Fruit fly (Drosophila melanogaster): ENCODE results near the gene CG5860.

The CG5860 gene

dm6 chr3R:17409319-17409718, at the start of gene CG5860:
CG5860 (plus strand) TSS chr3R:17409619.
- TF ChIP-seq usp (GFP tag; optimal IDR thresholded peaks at IDR 0.05) (no peak), psq (optimal IDR thresholded peaks at IDR 0.05) (no peak), EcR (GFP tag; optimal IDR thresholded peaks at IDR 0.05) (no peak), CG8478 (optimal IDR thresholded peaks at IDR 0.05) (no peak), Dll (optimal IDR thresholded peaks at IDR 0.05) (no peak), pan (optimal IDR thresholded peaks at IDR 0.05) (no peak)

- no peak for TF ChIP-seq pan (optimal IDR thresholded peaks at IDR 0.05)
- no peak for TF ChIP-seq Dll (optimal IDR thresholded peaks at IDR 0.05)
- TF ChIP-seq EcR (GFP tag; optimal IDR thresholded peaks at IDR 0.05), result no peak
- no peak for TF ChIP-seq psq (optimal IDR thresholded peaks at IDR 0.05)
- TF ChIP-seq usp (GFP tag; optimal IDR thresholded peaks at IDR 0.05), result no peak
- TF ChIP-seq CG8478 (optimal IDR thresholded peaks at IDR 0.05), result no peak
Measured at dm6 chr3R:17366023-17366422, 43.4 kb upstream of the CG5860 start, which contains the start of gene beat-IIa. beat-IIa (minus strand) TSS chr3R:17366119.

dm6 chr3R:17371094-17371493, 38.3 kb upstream of the CG5860 start:
- no peak for TF ChIP-seq usp (GFP tag; optimal IDR thresholded peaks at IDR 0.05)
- no peak for TF ChIP-seq CG8478 (optimal IDR thresholded peaks at IDR 0.05)
- no peak for TF ChIP-seq Dll (optimal IDR thresholded peaks at IDR 0.05)
- no peak for TF ChIP-seq psq (optimal IDR thresholded peaks at IDR 0.05)
- TF ChIP-seq EcR (GFP tag; optimal IDR thresholded peaks at IDR 0.05), result no peak
- TF ChIP-seq pan (optimal IDR thresholded peaks at IDR 0.05), result no peak

dm6 chr3R:17377503-17377902, 31.9 kb upstream of the CG5860 start:
- TF ChIP-seq EcR (GFP tag; optimal IDR thresholded peaks at IDR 0.05) (peak in 1 of 2 experiments; percentile 38), usp (GFP tag; optimal IDR thresholded peaks at IDR 0.05) (no peak)

dm6 chr3R:17379051-17379450, 30.4 kb upstream of the CG5860 start:
- TF ChIP-seq EcR (GFP tag; optimal IDR thresholded peaks at IDR 0.05) (no peak), usp (GFP tag; optimal IDR thresholded peaks at IDR 0.05) (no peak), pan (optimal IDR thresholded peaks at IDR 0.05) (no peak), psq (optimal IDR thresholded peaks at IDR 0.05) (no peak), Dll (optimal IDR thresholded peaks at IDR 0.05) (no peak), CG8478 (optimal IDR thresholded peaks at IDR 0.05) (no peak)

dm6 chr3R:17379742-17380141, 29.7 kb upstream of the CG5860 start, which contains the start of gene lute:
lute (plus strand) TSS chr3R:17379944.
- TF ChIP-seq CG8478 (optimal IDR thresholded peaks at IDR 0.05) (no peak), pan (optimal IDR thresholded peaks at IDR 0.05) (no peak), usp (GFP tag; optimal IDR thresholded peaks at IDR 0.05) (no peak)

dm6 chr3R:17381916-17382315, 27.5 kb upstream of the CG5860 start:
- TF ChIP-seq psq (optimal IDR thresholded peaks at IDR 0.05), result no peak
- no peak for TF ChIP-seq EcR (GFP tag; optimal IDR thresholded peaks at IDR 0.05)
- no peak for TF ChIP-seq Dll (optimal IDR thresholded peaks at IDR 0.05)
- TF ChIP-seq pan (optimal IDR thresholded peaks at IDR 0.05), result no peak
- no peak for TF ChIP-seq CG8478 (optimal IDR thresholded peaks at IDR 0.05)
- TF ChIP-seq usp (GFP tag; optimal IDR thresholded peaks at IDR 0.05), result no peak

- TF ChIP-seq psq (optimal IDR thresholded peaks at IDR 0.05) (no peak), usp (GFP tag; optimal IDR thresholded peaks at IDR 0.05) (no peak), pan (optimal IDR thresholded peaks at IDR 0.05) (no peak), EcR (GFP tag; optimal IDR thresholded peaks at IDR 0.05) (no peak), Dll (optimal IDR thresholded peaks at IDR 0.05) (no peak), CG8478 (optimal IDR thresholded peaks at IDR 0.05) (no peak)
Measured at dm6 chr3R:17385329-17386019, 23.9 kb upstream of the CG5860 start.

- TF ChIP-seq pan (optimal IDR thresholded peaks at IDR 0.05) (no peak), EcR (GFP tag; optimal IDR thresholded peaks at IDR 0.05) (no peak), usp (GFP tag; optimal IDR thresholded peaks at IDR 0.05) (no peak), CG8478 (optimal IDR thresholded peaks at IDR 0.05) (no peak), Dll (optimal IDR thresholded peaks at IDR 0.05) (no peak), psq (optimal IDR thresholded peaks at IDR 0.05) (no peak)
Measured at dm6 chr3R:17386168-17386819, 23.1 kb upstream of the CG5860 start.

dm6 chr3R:17391313-17391845, 18.0 kb upstream of the CG5860 start, which contains the start of the genes Brf and sds22:
Brf (minus strand) TSS chr3R:17391337.
sds22 (plus strand) TSS chr3R:17391594.
- no peak for TF ChIP-seq CG8478 (optimal IDR thresholded peaks at IDR 0.05)
- no peak for TF ChIP-seq usp (GFP tag; optimal IDR thresholded peaks at IDR 0.05)
- no peak for TF ChIP-seq psq (optimal IDR thresholded peaks at IDR 0.05)
- TF ChIP-seq pan (optimal IDR thresholded peaks at IDR 0.05), result no peak
- TF ChIP-seq EcR (GFP tag; optimal IDR thresholded peaks at IDR 0.05), result no peak
- TF ChIP-seq Dll (optimal IDR thresholded peaks at IDR 0.05), result no peak

- TF ChIP-seq usp (GFP tag; optimal IDR thresholded peaks at IDR 0.05) (no peak), CG8478 (optimal IDR thresholded peaks at IDR 0.05) (no peak), EcR (GFP tag; optimal IDR thresholded peaks at IDR 0.05) (no peak), psq (optimal IDR thresholded peaks at IDR 0.05) (no peak), pan (optimal IDR thresholded peaks at IDR 0.05) (peak; percentile 93), Dll (optimal IDR thresholded peaks at IDR 0.05) (no peak)
Measured at dm6 chr3R:17394318-17395188, 14.9 kb upstream of the CG5860 start, which contains the start of gene CREG. CREG (minus strand) TSS chr3R:17394640.

Data from whole organism.